Worm (Caenorhabditis elegans) whole organism, late embryonic: ENCODE measurements around the gene C04A11.5.

Experiments used
- C38D4.7 ChIP-seq: fragments of 200-800 bp; sonication (Bioruptor generic); optimal IDR thresholded peaks from 2 replicates; lab custom pipeline; 2018; ENCODE audit warnings: mild to moderate bottlenecking, missing genetic modification characterization, moderate library complexity, missing compliant biosample characterization
- K02D7.2 ChIP-seq: sonication (generic microtip); optimal IDR thresholded peaks from 2 replicates; lab custom pipeline; 2017; ENCODE audit warnings: mild to moderate bottlenecking, missing genetic modification characterization, missing compliant biosample characterization
- ahr-1 ChIP-seq: sonication (generic microtip); optimal IDR thresholded peaks from 2 replicates; lab custom pipeline; 2016; ENCODE audit warnings: missing genetic modification characterization, missing compliant biosample characterization
- ama-1 ChIP-seq: fragments of 150-350 bp; optimal IDR thresholded peaks from 2 replicates; lab custom pipeline; 2014
- ceh-14 ChIP-seq: sonication (generic microtip); optimal IDR thresholded peaks from 2 replicates; lab custom pipeline; 2016; ENCODE audit warnings: missing genotype, missing genetic modification characterization, missing compliant biosample characterization
- ceh-19 ChIP-seq: fragments of 200-800 bp; sonication (Bioruptor generic); optimal IDR thresholded peaks from 2 replicates; lab custom pipeline; 2018; ENCODE audit warnings: mild to moderate bottlenecking, missing genetic modification characterization, missing compliant biosample characterization
- ceh-22 ChIP-seq: sonication (generic microtip); optimal IDR thresholded peaks from 2 replicates; lab custom pipeline; 2017; ENCODE audit warnings: missing biosample characterization, missing genetic modification characterization
- ceh-31 ChIP-seq: sonication (generic microtip); optimal IDR thresholded peaks from 2 replicates; lab custom pipeline; 2016; ENCODE audit warnings: missing genetic modification characterization, missing compliant biosample characterization
- ceh-34 ChIP-seq: sonication (generic microtip); optimal IDR thresholded peaks from 2 replicates; lab custom pipeline; 2016; ENCODE audit warnings: mild to moderate bottlenecking, missing genetic modification characterization, missing compliant biosample characterization
- dmd-4 ChIP-seq: sonication (generic microtip); optimal IDR thresholded peaks from 2 replicates; lab custom pipeline; 2016; ENCODE audit warnings: borderline replicate concordance, missing genetic modification characterization, missing compliant biosample characterization
- dve-1 ChIP-seq: sonication (generic microtip); optimal IDR thresholded peaks from 2 replicates; lab custom pipeline; 2017; ENCODE audit warnings: antibody characterized with exemption, mild to moderate bottlenecking, missing genetic modification characterization, missing compliant biosample characterization
- elt-2 ChIP-seq: sonication (generic microtip); optimal IDR thresholded peaks from 2 replicates; lab custom pipeline; 2016; ENCODE audit warnings: missing genetic modification reagents, missing genetic modification characterization, missing compliant biosample characterization
- eyg-1 ChIP-seq: sonication (generic microtip); optimal IDR thresholded peaks from 2 replicates; lab custom pipeline; 2016; ENCODE audit warnings: missing genotype, missing genetic modification characterization, missing compliant biosample characterization
- fkh-10 ChIP-seq: fragments of 150-350 bp; optimal IDR thresholded peaks from 2 replicates; lab custom pipeline; 2014; ENCODE audit warnings: missing biosample characterization, missing genetic modification reagents, missing genetic modification characterization
- fkh-6 ChIP-seq: sonication (generic microtip); optimal IDR thresholded peaks from 2 replicates; lab custom pipeline; 2016; ENCODE audit warnings: missing genetic modification characterization, missing compliant biosample characterization
- hlh-15 ChIP-seq: sonication (generic microtip); optimal IDR thresholded peaks from 2 replicates; lab custom pipeline; 2016; ENCODE audit warnings: missing genetic modification characterization, missing compliant biosample characterization
- hlh-30 ChIP-seq: sonication (generic microtip); optimal IDR thresholded peaks from 2 replicates; lab custom pipeline; 2017; ENCODE audit warnings: antibody characterized with exemption, missing genetic modification characterization, missing compliant biosample characterization; ENCODE audit not compliant: insufficient read depth
- hlh-6 ChIP-seq: sonication (generic microtip); optimal IDR thresholded peaks from 2 replicates; lab custom pipeline; 2016; ENCODE audit warnings: missing genotype, missing genetic modification characterization, missing compliant biosample characterization
- lim-6 ChIP-seq: sonication (generic microtip); optimal IDR thresholded peaks from 2 replicates; lab custom pipeline; 2016; ENCODE audit warnings: missing genetic modification characterization, missing compliant biosample characterization
- lin-11 ChIP-seq: fragments of 200-800 bp; sonication (Bioruptor generic); optimal IDR thresholded peaks from 2 replicates; lab custom pipeline; 2018; ENCODE audit warnings: mild to moderate bottlenecking, missing genetic modification characterization, missing compliant biosample characterization
- madf-2 ChIP-seq: sonication (generic microtip); optimal IDR thresholded peaks from 2 replicates; lab custom pipeline; 2017; ENCODE audit warnings: missing genetic modification characterization, missing compliant biosample characterization
- nfya-1 ChIP-seq: sonication (generic microtip); optimal IDR thresholded peaks from 2 replicates; lab custom pipeline; 2017; ENCODE audit warnings: missing genetic modification characterization, mild to moderate bottlenecking, missing compliant biosample characterization, antibody characterized with exemption, moderate library complexity
- nhr-11 ChIP-seq: fragments of 150-350 bp; optimal IDR thresholded peaks from 2 replicates; lab custom pipeline; 2014; ENCODE audit warnings: missing biosample characterization, missing genetic modification characterization
- npax-4 ChIP-seq: sonication (generic microtip); optimal IDR thresholded peaks from 2 replicates; lab custom pipeline; 2016; ENCODE audit warnings: missing genetic modification characterization, missing compliant biosample characterization
- odd-2 ChIP-seq: sonication (generic microtip); optimal IDR thresholded peaks from 2 replicates; lab custom pipeline; 2017; ENCODE audit warnings: antibody characterized with exemption, mild to moderate bottlenecking, missing genetic modification characterization, missing compliant biosample characterization
- pax-1 ChIP-seq: fragments of 150-350 bp; optimal IDR thresholded peaks from 2 replicates; lab custom pipeline; 2014; ENCODE audit warnings: missing biosample characterization, missing genetic modification characterization
- pha-2 ChIP-seq: sonication (generic microtip); optimal IDR thresholded peaks from 2 replicates; lab custom pipeline; 2017; ENCODE audit warnings: mild to moderate bottlenecking, missing genetic modification characterization, missing compliant biosample characterization
- pqm-1 ChIP-seq: sonication (generic microtip); optimal IDR thresholded peaks from 2 replicates; lab custom pipeline; 2016; ENCODE audit warnings: missing genetic modification characterization, missing compliant biosample characterization
- pros-1 ChIP-seq: fragments of 150-350 bp; optimal IDR thresholded peaks from 2 replicates; lab custom pipeline; 2014; ENCODE audit warnings: missing biosample characterization, missing genetic modification reagents, missing genetic modification characterization
- sdc-2 ChIP-seq: sonication (generic microtip); optimal IDR thresholded peaks from 2 replicates; lab custom pipeline; 2016; ENCODE audit warnings: missing genotype, missing genetic modification characterization, missing compliant biosample characterization
- sox-2 ChIP-seq: fragments of 200-800 bp; sonication (Bioruptor generic); IDR thresholded peaks from 2 replicates; pipeline ENCODE4 v1.3.6; 2022; ENCODE audit warnings: missing genetic modification reagents, missing genetic modification characterization, missing compliant biosample characterization
- sox-4 ChIP-seq: sonication (generic microtip); optimal IDR thresholded peaks from 2 replicates; lab custom pipeline; 2017; ENCODE audit warnings: mild to moderate bottlenecking, missing genetic modification characterization, inconsistent platforms, missing compliant biosample characterization
- ttx-3 ChIP-seq: sonication (generic microtip); optimal IDR thresholded peaks from 2 replicates; lab custom pipeline; 2016; ENCODE audit warnings: missing genetic modification reagents, missing genetic modification characterization, missing compliant biosample characterization
- unc-3 ChIP-seq, 2 experiments: fragments of 200-800 bp in 1 of 2; sonication (Bioruptor generic) in 1 of 2; sonication (generic microtip) in 1 of 2; conservative IDR thresholded peaks in 1 of 2; optimal IDR thresholded peaks in 1 of 2; 2 replicates each; pipeline versions ENCODE4 v1.3.6 to Lab custom; 2016 to 2022; ENCODE audit warnings: missing compliant biosample characterization in 2 of 2, missing genetic modification characterization in 2 of 2, missing genetic modification reagents in 1 of 2
- unc-42 ChIP-seq: sonication (generic microtip); optimal IDR thresholded peaks from 2 replicates; lab custom pipeline; 2016; ENCODE audit warnings: missing genotype, missing genetic modification characterization, missing compliant biosample characterization
- unc-55 ChIP-seq: sonication (generic microtip); optimal IDR thresholded peaks from 2 replicates; lab custom pipeline; 2017; ENCODE audit warnings: missing biosample characterization, missing genetic modification reagents, missing genetic modification characterization
- unc-86 ChIP-seq: sonication (generic microtip); optimal IDR thresholded peaks from 2 replicates; lab custom pipeline; 2016; ENCODE audit warnings: missing genetic modification characterization, missing compliant biosample characterization
- zip-5 ChIP-seq: sonication (generic microtip); optimal IDR thresholded peaks from 2 replicates; lab custom pipeline; 2016; ENCODE audit warnings: missing genetic modification characterization, missing compliant biosample characterization

The C04A11.5 gene

ce11 chrX:13621628-13622027 lies 42.8 kb upstream of the C04A11.5 start, which contains the start of gene Y12A6A.1:
Gene Y12A6A.1 (minus strand): TSS chrX:13621728.
- TF ChIP-seq sox-2 (no peak), lim-6 (tag; lab: Kevin White, UChicago) (no peak), unc-55 (no peak), ceh-14 (tag; lab: Kevin White, UChicago) (no peak), nfya-1 (tag; lab: Kevin White, UChicago) (no peak), fkh-10 (GFP tag; lab: Kevin White, UChicago) (no peak), nhr-11 (tag; lab: Kevin White, UChicago) (no peak), pros-1 (tag; lab: Kevin White, UChicago) (no peak), K02D7.2 (tag; lab: Kevin White, UChicago) (no peak), hlh-30 (tag; lab: Kevin White, UChicago) (no peak), hlh-15 (tag; lab: Kevin White, UChicago) (no peak), dmd-4 (tag; lab: Kevin White, UChicago) (no peak), madf-2 (tag; lab: Kevin White, UChicago) (no peak), ttx-3 (no peak), ceh-31 (tag; lab: Kevin White, UChicago) (no peak), zip-5 (tag; lab: Kevin White, UChicago) (no peak), eyg-1 (tag; lab: Kevin White, UChicago) (no peak), dve-1 (tag; lab: Kevin White, UChicago) (no peak)
- TF ChIP-seq, all 69 proteins: peak for 0

- TF ChIP-seq odd-2 (tag; lab: Kevin White, UChicago) (no peak), C38D4.7 (GFP tag; lab: Kevin White, UChicago) (no peak), elt-2 (tag; lab: Kevin White, UChicago) (no peak), unc-42 (peak; percentile 82), sdc-2 (tag; lab: Kevin White, UChicago) (no peak)
These were observed 33.2 kb upstream of the C04A11.5 start, which contains the start of gene nlg-1 for ce11 chrX:13631122-13631672. Gene nlg-1 (minus strand): TSS chrX:13631172.

DNA sequence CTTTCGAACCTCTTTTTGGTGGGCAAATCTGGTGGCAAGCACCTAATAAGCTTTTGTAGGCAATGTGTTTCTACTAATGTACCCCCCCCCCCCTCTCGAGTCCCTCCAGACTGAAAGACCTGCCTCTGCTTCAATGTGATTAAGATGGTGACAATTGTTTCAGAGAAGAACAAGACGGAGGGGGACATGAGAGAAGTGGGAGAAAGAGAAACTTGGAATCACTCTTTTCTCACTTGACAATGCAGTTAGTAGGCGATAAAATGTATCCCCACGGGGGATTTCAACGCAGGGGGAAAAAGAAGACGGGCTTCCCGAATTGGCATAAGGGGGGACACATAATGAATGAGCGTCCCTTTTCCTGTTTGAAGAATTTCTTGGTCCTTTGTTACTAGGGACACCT lies 32.1 kb upstream of the C04A11.5 start:
- TF ChIP-seq unc-42 (peak; percentile 67), ceh-31 (tag; lab: Kevin White, UChicago) (peak; percentile 32), unc-3 (GFP tag; conservative IDR thresholded peaks at IDR 0.05; lab: Robert Waterston, UW) (no peak), unc-3 (tag; optimal IDR thresholded peaks at IDR 0.05; lab: Kevin White, UChicago) (peak; percentile 24), ceh-19 (GFP tag; lab: Kevin White, UChicago) (no peak)

DNA sequence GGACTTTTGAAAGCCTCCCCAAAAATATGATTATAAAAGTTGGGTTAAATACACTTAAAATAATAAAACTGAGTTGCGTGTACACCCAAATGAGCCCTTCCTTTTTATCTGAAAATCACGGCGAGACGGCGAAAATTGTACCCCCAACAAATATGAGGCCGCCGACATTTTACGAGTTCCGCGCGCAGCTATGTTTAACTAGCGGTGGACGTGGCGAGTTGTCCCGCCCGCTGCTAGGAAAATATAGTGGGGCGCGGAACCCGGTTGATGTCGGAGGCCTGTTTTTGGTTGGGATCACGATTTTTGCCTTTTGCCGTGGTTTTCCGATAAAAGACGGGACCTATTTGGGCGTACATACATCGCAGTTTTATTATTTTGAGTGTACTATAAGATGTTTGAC lies 31.4 kb upstream of the C04A11.5 start:
- TF ChIP-seq ceh-22 (tag; lab: Kevin White, UChicago): no peak
- TF ChIP-seq unc-86 (tag; lab: Kevin White, UChicago): no peak
- no peak for TF ChIP-seq madf-2 (tag; lab: Kevin White, UChicago)
- TF ChIP-seq lin-11 (tag; lab: Kevin White, UChicago): no peak
- no peak for TF ChIP-seq ahr-1 (tag; lab: Kevin White, UChicago)
- TF ChIP-seq pax-1 (tag; lab: Kevin White, UChicago): no peak
- TF ChIP-seq ceh-34 (tag; lab: Kevin White, UChicago): no peak
- TF ChIP-seq npax-4 (tag; lab: Kevin White, UChicago): no peak
- no peak for TF ChIP-seq unc-42
- TF ChIP-seq hlh-6: no peak
- no peak for TF ChIP-seq fkh-6 (tag; lab: Kevin White, UChicago)
- no peak for TF ChIP-seq ceh-19 (GFP tag; lab: Kevin White, UChicago)
- TF ChIP-seq hlh-15 (tag; lab: Kevin White, UChicago): no peak
- no peak for TF ChIP-seq pha-2 (tag; lab: Kevin White, UChicago)
- no peak for TF ChIP-seq pros-1 (tag; lab: Kevin White, UChicago)
- TF ChIP-seq pqm-1: no peak
- TF ChIP-seq sox-4 (tag; lab: Kevin White, UChicago): no peak
- no peak for TF ChIP-seq ama-1 (lab: Kevin White, UChicago)
- TF ChIP-seq nhr-11 (tag; lab: Kevin White, UChicago): no peak
